Worm (Caenorhabditis elegans) whole organism, young adult: Measurements from ENCODE around the gene F26D2.13.
A peak's percentile ranks its signal among the peaks of the same experiment; 100 is the strongest.

Source experiments
- B0035.1 ChIP-seq: sonication (generic microtip); optimal IDR thresholded peaks from 2 replicates; lab custom pipeline; 2016; ENCODE audit warnings: missing genetic modification characterization, mild to moderate bottlenecking, missing compliant biosample characterization, missing genotype, missing genetic modification reagents
- B0336.3 ChIP-seq: fragments of 200-800 bp; sonication (Bioruptor generic); IDR thresholded peaks from 2 replicates; pipeline ENCODE4 v1.3.6; 2022; ENCODE audit warnings: missing genetic modification characterization, missing compliant biosample characterization
- C17E4.6 ChIP-seq: fragments of 200-800 bp; sonication (Bioruptor generic); IDR thresholded peaks from 2 replicates; pipeline ENCODE4 v1.3.6; 2022; ENCODE audit warnings: missing genetic modification reagents, missing genetic modification characterization, missing compliant biosample characterization
- D2030.7 ChIP-seq: fragments of 200-800 bp; sonication (Bioruptor generic); IDR thresholded peaks from 2 replicates; pipeline ENCODE4 v1.3.6; 2022; ENCODE audit warnings: missing genetic modification reagents, missing genetic modification characterization, missing compliant biosample characterization
- F33H1.4 ChIP-seq: fragments of 200-800 bp; sonication (Bioruptor generic); IDR thresholded peaks from 2 replicates; pipeline ENCODE4 v1.3.6; 2022; ENCODE audit warnings: missing genetic modification reagents, missing genetic modification characterization, missing compliant biosample characterization
- F49E8.2 ChIP-seq: sonication (generic microtip); optimal IDR thresholded peaks from 3 replicates; lab custom pipeline; 2017; ENCODE audit warnings: missing genetic modification characterization, mild to moderate bottlenecking, missing compliant biosample characterization, antibody characterized with exemption, moderate library complexity; ENCODE audit not compliant: insufficient read depth
- F55B11.4 ChIP-seq: sonication (generic microtip); optimal IDR thresholded peaks from 2 replicates; lab custom pipeline; 2016; ENCODE audit warnings: missing compliant biosample characterization, missing genetic modification characterization, borderline replicate concordance; ENCODE audit not compliant: insufficient read depth
- Y53G8AR.9 ChIP-seq: fragments of 200-800 bp; sonication (Bioruptor generic); conservative IDR thresholded peaks from 2 replicates; pipeline ENCODE4 v1.3.6; 2022; ENCODE audit warnings: missing genetic modification reagents, missing genetic modification characterization, missing compliant biosample characterization
- Y67H2A.10 ChIP-seq: fragments of 200-800 bp; sonication (Bioruptor generic); conservative IDR thresholded peaks from 2 replicates; pipeline ENCODE4 v1.3.6; 2022; ENCODE audit warnings: missing genetic modification reagents, missing genetic modification characterization, missing compliant biosample characterization
- Y79H2A.3 ChIP-seq: fragments of 200-800 bp; sonication (Bioruptor generic); conservative IDR thresholded peaks from 2 replicates; pipeline ENCODE4 v1.3.6; 2022; ENCODE audit warnings: missing genetic modification reagents, missing genetic modification characterization, missing compliant biosample characterization
- akir-1 ChIP-seq: fragments of 200-800 bp; sonication (Bioruptor generic); optimal IDR thresholded peaks from 2 replicates; lab custom pipeline; 2018; ENCODE audit warnings: mild to moderate bottlenecking, missing genetic modification characterization, moderate library complexity, missing compliant biosample characterization
- attf-3 ChIP-seq: fragments of 200-800 bp; sonication (Bioruptor generic); conservative IDR thresholded peaks from 2 replicates; pipeline ENCODE4 v1.3.6; 2022; ENCODE audit warnings: missing genetic modification reagents, missing genetic modification characterization, missing compliant biosample characterization
- ccch-3 ChIP-seq: fragments of 200-800 bp; sonication (Bioruptor generic); optimal IDR thresholded peaks from 2 replicates; lab custom pipeline; 2018; ENCODE audit warnings: mild to moderate bottlenecking, missing genetic modification characterization, missing compliant biosample characterization
- cebp-1 ChIP-seq, 2 experiments: fragments of 200-800 bp in 1 of 2; sonication (Bioruptor generic) in 1 of 2; sonication (generic microtip) in 1 of 2; IDR thresholded peaks in 1 of 2; optimal IDR thresholded peaks in 1 of 2; 2 replicates each; pipeline versions ENCODE4 v1.3.6 to Lab custom; 2017 to 2022; ENCODE audit warnings: missing compliant biosample characterization in 2 of 2, missing genetic modification characterization in 2 of 2, mild to moderate bottlenecking in 1 of 2, missing genetic modification reagents in 1 of 2, moderate library complexity in 1 of 2
- cebp-2 ChIP-seq: fragments of 200-800 bp; sonication (Bioruptor generic); IDR thresholded peaks from 2 replicates; pipeline ENCODE4 v1.3.6; 2022; ENCODE audit warnings: missing genetic modification characterization, missing compliant biosample characterization
- ceh-100 ChIP-seq: fragments of 200-800 bp; sonication (Bioruptor generic); IDR thresholded peaks from 2 replicates; pipeline ENCODE4 v1.3.6; 2022; ENCODE audit warnings: missing genetic modification reagents, missing genetic modification characterization, missing compliant biosample characterization
- ceh-58 ChIP-seq: fragments of 200-800 bp; sonication (Bioruptor generic); IDR thresholded peaks from 2 replicates; pipeline ENCODE4 v1.3.6; 2022; ENCODE audit warnings: missing genetic modification characterization, missing compliant biosample characterization
- chd-7 ChIP-seq: sonication (generic microtip); optimal IDR thresholded peaks from 2 replicates; lab custom pipeline; 2016; ENCODE audit warnings: mild to moderate bottlenecking, missing genetic modification characterization, moderate library complexity, missing compliant biosample characterization
- egl-44 ChIP-seq: fragments of 200-800 bp; sonication (Bioruptor generic); IDR thresholded peaks from 2 replicates; pipeline ENCODE4 v1.3.6; 2022; ENCODE audit warnings: missing genetic modification reagents, missing genetic modification characterization, missing compliant biosample characterization
- egrh-3 ChIP-seq: fragments of 200-800 bp; sonication (Bioruptor generic); IDR thresholded peaks from 2 replicates; pipeline ENCODE4 v1.3.6; 2022; ENCODE audit warnings: missing genetic modification reagents, missing genetic modification characterization, missing compliant biosample characterization
- ets-4 ChIP-seq: fragments of 200-800 bp; sonication (Bioruptor generic); optimal IDR thresholded peaks from 2 replicates; lab custom pipeline; 2018; ENCODE audit warnings: mild to moderate bottlenecking, missing genetic modification characterization, missing compliant biosample characterization
- him-1 ChIP-seq: sonication (generic microtip); optimal IDR thresholded peaks from 2 replicates; lab custom pipeline; 2016; ENCODE audit warnings: missing genotype, missing genetic modification reagents, missing genetic modification characterization, missing compliant biosample characterization
- hlh-12 ChIP-seq: sonication (generic microtip); optimal IDR thresholded peaks from 2 replicates; lab custom pipeline; 2016; ENCODE audit warnings: missing genetic modification characterization, missing compliant biosample characterization
- hlh-26 ChIP-seq: fragments of 200-800 bp; sonication (Bioruptor generic); conservative IDR thresholded peaks from 2 replicates; pipeline ENCODE4 v1.3.6; 2022; ENCODE audit warnings: missing genetic modification reagents, missing genetic modification characterization, missing compliant biosample characterization
- hrde-1 ChIP-seq: sonication (generic microtip); optimal IDR thresholded peaks from 2 replicates; lab custom pipeline; 2016; ENCODE audit warnings: missing genetic modification characterization, mild to moderate bottlenecking, missing compliant biosample characterization, moderate library complexity, missing genotype, missing genetic modification reagents, borderline replicate concordance
- lag-1 ChIP-seq: fragments of 200-800 bp; sonication (Bioruptor generic); IDR thresholded peaks from 2 replicates; pipeline ENCODE4 v1.3.6; 2022; ENCODE audit warnings: missing genetic modification reagents, missing genetic modification characterization, missing compliant biosample characterization
- lin-26 ChIP-seq: fragments of 200-800 bp; sonication (Bioruptor generic); IDR thresholded peaks from 2 replicates; pipeline ENCODE4 v1.3.6; 2022; ENCODE audit warnings: missing genetic modification reagents, missing genetic modification characterization, missing compliant biosample characterization
- lin-40 ChIP-seq: sonication (generic microtip); optimal IDR thresholded peaks from 2 replicates; lab custom pipeline; 2016; ENCODE audit warnings: missing genetic modification characterization, mild to moderate bottlenecking, missing compliant biosample characterization, missing genotype, missing genetic modification reagents
- lin-54 ChIP-seq: fragments of 200-800 bp; sonication (Bioruptor generic); optimal IDR thresholded peaks from 2 replicates; lab custom pipeline; 2018; ENCODE audit warnings: mild to moderate bottlenecking, missing genetic modification characterization, missing compliant biosample characterization
- lsl-1 ChIP-seq: fragments of 200-800 bp; sonication (Bioruptor generic); optimal IDR thresholded peaks from 2 replicates; lab custom pipeline; 2018; ENCODE audit warnings: mild to moderate bottlenecking, missing genetic modification characterization, moderate library complexity, missing compliant biosample characterization
- madf-10 ChIP-seq: sonication (generic microtip); optimal IDR thresholded peaks from 2 replicates; lab custom pipeline; 2016; ENCODE audit warnings: mild to moderate bottlenecking, missing genetic modification characterization, missing compliant biosample characterization
- mcd-1 ChIP-seq: fragments of 200-800 bp; sonication (Bioruptor generic); IDR thresholded peaks from 2 replicates; pipeline ENCODE4 v1.3.6; 2022; ENCODE audit warnings: missing genetic modification reagents, missing genetic modification characterization, missing compliant biosample characterization
- nfya-1 ChIP-seq: sonication (generic microtip); optimal IDR thresholded peaks from 2 replicates; lab custom pipeline; 2017; ENCODE audit warnings: antibody characterized with exemption, missing compliant biosample characterization, missing genetic modification characterization, borderline replicate concordance; ENCODE audit not compliant: insufficient read depth
- nhr-27 ChIP-seq: fragments of 200-800 bp; sonication (Bioruptor generic); optimal IDR thresholded peaks from 2 replicates; lab custom pipeline; 2018; ENCODE audit warnings: mild to moderate bottlenecking, missing genetic modification characterization, moderate library complexity, missing compliant biosample characterization
- nhr-80 ChIP-seq: sonication (generic microtip); optimal IDR thresholded peaks from 2 replicates; lab custom pipeline; 2016; ENCODE audit warnings: missing genetic modification characterization, missing compliant biosample characterization
- rec-8 ChIP-seq, 2 experiments: sonication (generic microtip); optimal IDR thresholded peaks; 2 replicates each; lab custom pipeline; 2016; ENCODE audit warnings: mild to moderate bottlenecking in 2 of 2, missing genetic modification characterization in 2 of 2, missing genetic modification reagents in 2 of 2, missing genotype in 2 of 2, missing biosample characterization in 1 of 2, missing compliant biosample characterization in 1 of 2, moderate library complexity in 1 of 2
- repo-1 ChIP-seq: sonication (generic microtip); optimal IDR thresholded peaks from 2 replicates; lab custom pipeline; 2017; ENCODE audit warnings: mild to moderate bottlenecking, missing genetic modification characterization, missing compliant biosample characterization
- sea-2 ChIP-seq: fragments of 200-800 bp; sonication (Bioruptor generic); IDR thresholded peaks from 2 replicates; pipeline ENCODE4 v1.3.6; 2022; ENCODE audit warnings: missing genetic modification characterization, missing compliant biosample characterization
- snpc-4 ChIP-seq, 5 experiments: fragments of 150-350 bp in 1 of 5; sonication (generic microtip) in 4 of 5; optimal IDR thresholded peaks; 2 replicates each; lab custom pipeline; 2014 to 2018; ENCODE audit warnings: missing genetic modification characterization in 5 of 5, missing biosample characterization in 3 of 5, antibody characterized with exemption in 2 of 5, mild to moderate bottlenecking in 2 of 5, missing compliant biosample characterization in 2 of 5, missing genotype in 2 of 5, moderate library complexity in 2 of 5, missing genetic modification reagents in 1 of 5
- somi-1 ChIP-seq: fragments of 200-800 bp; sonication (Bioruptor generic); optimal IDR thresholded peaks from 2 replicates; lab custom pipeline; 2018; ENCODE audit warnings: mild to moderate bottlenecking, missing genetic modification characterization, missing compliant biosample characterization
- sptf-2 ChIP-seq: fragments of 200-800 bp; sonication (Bioruptor generic); optimal IDR thresholded peaks from 2 replicates; lab custom pipeline; 2018; ENCODE audit warnings: mild to moderate bottlenecking, missing genetic modification characterization, missing compliant biosample characterization
- tbp1 ChIP-seq: fragments of 200-800 bp; sonication (Bioruptor generic); optimal IDR thresholded peaks from 2 replicates; lab custom pipeline; 2018; ENCODE audit warnings: mild to moderate bottlenecking, missing genetic modification characterization, missing compliant biosample characterization
- unc-130 ChIP-seq: sonication (generic microtip); optimal IDR thresholded peaks from 2 replicates; lab custom pipeline; 2016; ENCODE audit warnings: missing genetic modification reagents, missing genetic modification characterization, missing compliant biosample characterization
- xnd-1 ChIP-seq: sonication (generic microtip); optimal IDR thresholded peaks from 2 replicates; lab custom pipeline; 2016; ENCODE audit warnings: missing genotype, missing genetic modification reagents, missing genetic modification characterization, missing compliant biosample characterization
- zim-3 ChIP-seq: sonication (generic microtip); optimal IDR thresholded peaks from 2 replicates; lab custom pipeline; 2017; ENCODE audit warnings: mild to moderate bottlenecking, missing genetic modification characterization, moderate library complexity, missing compliant biosample characterization
- ztf-18 ChIP-seq: sonication (generic microtip); optimal IDR thresholded peaks from 2 replicates; lab custom pipeline; 2016; ENCODE audit warnings: missing genotype, mild to moderate bottlenecking, missing genetic modification characterization, missing compliant biosample characterization
- ztf-26 ChIP-seq: sonication (generic microtip); optimal IDR thresholded peaks from 2 replicates; lab custom pipeline; 2017; ENCODE audit warnings: missing genetic modification characterization, missing compliant biosample characterization

Gene F26D2.13

DNA sequence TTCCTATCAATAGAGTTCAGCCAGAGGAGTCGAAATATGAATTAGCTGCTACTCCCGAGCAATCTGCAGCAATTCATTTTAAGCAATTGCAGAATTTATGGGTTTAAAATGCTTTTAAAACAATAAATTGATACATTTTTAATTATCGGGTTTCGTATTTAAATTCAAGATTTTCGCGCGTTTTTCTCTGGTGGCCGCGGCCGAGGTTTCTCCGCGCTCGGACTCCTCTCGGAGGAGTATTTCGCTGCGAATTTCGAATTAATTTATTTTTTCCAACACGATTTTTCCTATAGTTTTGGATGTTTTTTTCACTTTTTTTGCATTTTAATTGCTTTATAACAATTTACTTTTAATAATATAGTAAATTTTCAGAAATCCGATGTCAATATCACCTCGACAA is 33.9 kb downstream of the F26D2.13 start, which contains the start of gene F13A7.14 (continued):
- TF ChIP-seq hlh-26 (no peak), D2030.7 (GFP tag; lab: Robert Waterston, UW) (peak; percentile 54), lag-1 (GFP tag; lab: Robert Waterston, UW) (no peak), lin-54 (GFP tag; lab: Kevin White, UChicago) (peak; percentile 89), attf-3 (GFP tag; lab: Robert Waterston, UW) (peak; percentile 62), F33H1.4 (GFP tag; lab: Robert Waterston, UW) (peak; percentile 51), rec-8 (tag; optimal IDR thresholded peaks at IDR 0.05; lab: Kevin White, UChicago) (peak in 1 of 2 experiments; percentile 40), ceh-58 (GFP tag; lab: Robert Waterston, UW) (no peak), Y67H2A.10 (GFP tag; lab: Robert Waterston, UW) (no peak), lin-40 (no peak), unc-130 (GFP tag; lab: Kevin White, UChicago) (peak; percentile 53), B0035.1 (no peak), zim-3 (tag; lab: Kevin White, UChicago) (no peak), ztf-18 (tag; lab: Kevin White, UChicago) (no peak), akir-1 (GFP tag; lab: Kevin White, UChicago) (peak; percentile 61), nfya-1 (no peak), lin-26 (GFP tag; lab: Robert Waterston, UW) (no peak), ets-4 (no peak), hlh-12 (no peak), B0336.3 (0 out of 2 replicates have a peak, but pooled peaks have one; percentile 29), sptf-2 (no peak), Y53G8AR.9 (GFP tag; lab: Robert Waterston, UW) (no peak; the same call in 1 of the 2 replicates), C17E4.6 (GFP tag; lab: Robert Waterston, UW) (no peak), F55B11.4 (tag; lab: Kevin White, UChicago) (no peak), nhr-80 (tag; lab: Kevin White, UChicago) (no peak), F49E8.2 (no peak), Y79H2A.3 (GFP tag; lab: Robert Waterston, UW) (no peak), chd-7 (peak; percentile 47), lsl-1 (GFP tag; lab: Kevin White, UChicago) (peak; percentile 36), cebp-1 (GFP tag; IDR thresholded peaks at IDR 0.05; lab: Robert Waterston, UW) (no peak), cebp-1 (tag; optimal IDR thresholded peaks at IDR 0.05; lab: Kevin White, UChicago) (peak; percentile 39), tbp1 (peak; percentile 28), somi-1 (GFP tag; lab: Kevin White, UChicago) (peak; percentile 2), repo-1 (tag; lab: Kevin White, UChicago) (no peak), sea-2 (GFP tag; lab: Robert Waterston, UW) (no peak), ztf-26 (tag; lab: Kevin White, UChicago) (peak; percentile 2), nhr-27 (tag; lab: Kevin White, UChicago) (no peak), hrde-1 (tag; lab: Kevin White, UChicago) (no peak), him-1 (tag; lab: Kevin White, UChicago) (no peak), ceh-100 (0 out of 2 replicates have a peak, but pooled peaks have one; percentile 38), snpc-4 (GFP tag; optimal IDR thresholded peaks at IDR 0.05; lab: Kevin White, UChicago) (no peak), snpc-4 (tag; optimal IDR thresholded peaks at IDR 0.05; lab: Kevin White, UChicago) (peak in 3 of 4 experiments; percentile 53 to 72 (median 69)), egl-44 (GFP tag; lab: Robert Waterston, UW) (peak; percentile 17; the same call in 1 of the 2 replicates), ccch-3 (GFP tag; lab: Kevin White, UChicago) (no peak), madf-10 (peak; percentile 42), xnd-1 (tag; lab: Kevin White, UChicago) (peak; percentile 6), cebp-2 (GFP tag; lab: Robert Waterston, UW) (no peak), egrh-3 (GFP tag; lab: Robert Waterston, UW) (0 out of 2 replicates have a peak, but pooled peaks have one; percentile 42), mcd-1 (GFP tag; lab: Robert Waterston, UW) (peak; percentile 86)
